Worm (Caenorhabditis elegans): ENCODE data around the gene aipl-1.

The aipl-1 gene

DNA sequence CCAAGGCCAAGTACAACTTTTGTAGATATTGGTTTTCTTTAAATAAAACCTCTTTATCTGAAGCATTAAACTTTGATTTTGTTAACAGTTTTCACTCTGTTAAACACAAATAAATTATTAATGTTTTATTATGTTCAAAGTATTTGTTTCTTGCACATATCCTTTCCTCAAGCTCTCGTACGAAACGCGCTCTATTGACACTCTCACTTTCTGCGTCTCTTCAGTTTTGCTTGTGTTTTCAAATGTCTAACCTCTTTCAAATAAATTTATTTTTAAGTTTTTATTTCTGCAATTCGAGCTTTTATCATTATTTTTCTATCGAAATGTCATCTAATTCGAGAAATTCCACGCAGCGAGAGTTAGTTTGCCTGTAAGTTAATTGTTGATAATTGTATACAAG lies 7.2 kb upstream of the aipl-1 start, which contains the start of gene K08F9.4 (continued):
- TF ChIP-seq nhr-237 (tag; optimal IDR thresholded peaks at IDR 0.05) (no peak), lsy-12 (tag; optimal IDR thresholded peaks at IDR 0.05) (no peak), unc-62 (GFP tag; optimal IDR thresholded peaks at IDR 0.05) (no peak), ceh-16 (tag; optimal IDR thresholded peaks at IDR 0.05) (no peak), ceh-28 (tag; optimal IDR thresholded peaks at IDR 0.05) (no peak), ama-1 (optimal IDR thresholded peaks at IDR 0.05) (no peak), eor-1 (tag; optimal IDR thresholded peaks at IDR 0.05) (no peak), nhr-43 (tag; optimal IDR thresholded peaks at IDR 0.05; ENCODE audit: poor library complexity, severe bottlenecking) (peak; percentile 52)

- TF ChIP-seq elt-2 (tag; optimal IDR thresholded peaks at IDR 0.05): no peak
Measured at ce11 chrV:15143285-15143684, 6.7 kb upstream of the aipl-1 start, which contains the start of gene K08F9.1. TSS of gene K08F9.1 (minus strand) at chrV:15143385.

ce11 chrV:15140247-15140646 lies 3.6 kb upstream of the aipl-1 start, which contains the start of gene K08F9.3:
TSS of gene K08F9.3 (plus strand) at chrV:15140547.
- TF ChIP-seq ceh-82 (tag; optimal IDR thresholded peaks at IDR 0.05) (no peak), hmg-11 (tag; optimal IDR thresholded peaks at IDR 0.05) (no peak), lin-15B (tag; optimal IDR thresholded peaks at IDR 0.05) (no peak), R02D3.7 (tag; optimal IDR thresholded peaks at IDR 0.05) (no peak), mdl-1 (tag; optimal IDR thresholded peaks at IDR 0.05) (no peak), ztf-4 (tag; optimal IDR thresholded peaks at IDR 0.05) (no peak), unc-62 (GFP tag; optimal IDR thresholded peaks at IDR 0.05) (no peak), fos-1 (tag; optimal IDR thresholded peaks at IDR 0.05) (no peak), skn-1 (tag; optimal IDR thresholded peaks at IDR 0.05) (no peak), nhr-23 (tag; optimal IDR thresholded peaks at IDR 0.05) (no peak), jun-1 (tag; optimal IDR thresholded peaks at IDR 0.05) (no peak)

DNA sequence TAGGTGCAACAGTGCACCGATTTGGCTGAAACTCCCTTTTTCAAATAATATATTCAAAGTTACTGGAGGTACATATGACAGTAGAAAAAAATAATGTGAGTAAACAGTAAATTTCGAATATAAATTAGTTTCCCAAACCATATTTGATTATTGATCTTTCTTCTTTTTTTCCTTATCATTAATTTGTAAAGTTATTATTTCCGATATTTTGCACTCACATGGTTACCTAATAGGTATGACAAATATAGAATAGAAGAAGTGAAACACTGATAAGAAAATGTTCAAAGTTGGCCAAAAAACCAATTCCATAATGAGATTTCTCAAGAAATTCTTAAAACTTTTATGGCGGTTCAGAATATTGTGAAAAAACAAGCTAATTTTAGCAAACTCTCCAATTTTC lies 3.2 kb upstream of the aipl-1 start:
- TF ChIP-seq pqm-1 (tag; optimal IDR thresholded peaks at IDR 0.05) (peak; percentile 53), ceh-16 (tag; optimal IDR thresholded peaks at IDR 0.05) (no peak), snpc-4 (tag; optimal IDR thresholded peaks at IDR 0.05) (no peak), skn-1 (tag; optimal IDR thresholded peaks at IDR 0.05) (no peak), elt-2 (tag; optimal IDR thresholded peaks at IDR 0.05) (peak; percentile 53), nhr-12 (tag; optimal IDR thresholded peaks at IDR 0.05) (no peak), pha-4 (tag; optimal IDR thresholded peaks at IDR 0.05) (peak; percentile 60), egl-27 (tag; optimal IDR thresholded peaks at IDR 0.05) (no peak), unc-39 (tag; optimal IDR thresholded peaks at IDR 0.05) (no peak), aly-2 (tag; optimal IDR thresholded peaks at IDR 0.05) (no peak), ceh-82 (tag; optimal IDR thresholded peaks at IDR 0.05) (no peak), nhr-237 (tag; optimal IDR thresholded peaks at IDR 0.05) (no peak), ceh-28 (tag; optimal IDR thresholded peaks at IDR 0.05) (no peak), ZK546.5 (tag; optimal IDR thresholded peaks at IDR 0.05) (no peak), lin-39 (tag; optimal IDR thresholded peaks at IDR 0.05) (no peak), ceh-9 (tag; optimal IDR thresholded peaks at IDR 0.05) (no peak), nhr-28 (tag; optimal IDR thresholded peaks at IDR 0.05) (no peak), zag-1 (tag; optimal IDR thresholded peaks at IDR 0.05) (no peak), sea-2 (GFP tag; optimal IDR thresholded peaks at IDR 0.05) (no peak), nhr-67 (tag; optimal IDR thresholded peaks at IDR 0.05) (no peak), ztf-11 (tag; optimal IDR thresholded peaks at IDR 0.05) (no peak), mml-1 (tag; optimal IDR thresholded peaks at IDR 0.05) (no peak), mdl-1 (tag; optimal IDR thresholded peaks at IDR 0.05) (no peak), nhr-25 (tag; optimal IDR thresholded peaks at IDR 0.05) (no peak), fos-1 (tag; optimal IDR thresholded peaks at IDR 0.05) (no peak)

DNA sequence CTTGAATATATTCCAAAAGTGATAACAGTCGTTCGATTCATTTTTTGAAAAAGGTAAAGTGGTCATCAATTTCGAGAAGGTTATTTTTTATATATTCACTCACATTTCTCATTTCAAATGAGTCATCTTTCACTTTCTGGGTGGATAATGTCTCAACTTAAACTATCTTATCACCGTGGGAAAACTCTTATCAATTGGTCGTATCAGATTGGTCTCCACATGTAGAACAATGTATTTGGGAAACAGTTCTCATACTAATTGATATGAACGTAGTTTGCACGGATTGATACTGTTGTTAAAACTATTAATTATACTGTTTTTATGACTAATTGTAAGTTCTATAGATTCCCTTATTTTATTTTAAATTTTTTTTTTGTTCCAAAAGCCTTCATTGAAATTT lies 2.8 kb downstream of the aipl-1 start:
- TF ChIP-seq elt-2 (tag; optimal IDR thresholded peaks at IDR 0.05) (peak; percentile 62), pqm-1 (tag; optimal IDR thresholded peaks at IDR 0.05) (peak; percentile 47), zag-1 (tag; optimal IDR thresholded peaks at IDR 0.05) (no peak), ceh-28 (tag; optimal IDR thresholded peaks at IDR 0.05) (no peak)
